Worm (Caenorhabditis elegans) whole organism, young adult: ENCODE data around the gene srd-54.
"Not testable (repeated sequence)": the region's sequence is repeated elsewhere in the genome, so short reads cannot be mapped to it uniquely, and the experiment has no call there.

ENCODE experiments used
- B0035.1 ChIP-seq: sonication (generic microtip); optimal IDR thresholded peaks from 2 replicates; lab custom pipeline; 2016; ENCODE audit warnings: missing genetic modification characterization, mild to moderate bottlenecking, missing compliant biosample characterization, missing genotype, missing genetic modification reagents
- C06A6.2 ChIP-seq: fragments of 200-800 bp; sonication (Bioruptor generic); conservative IDR thresholded peaks from 2 replicates; pipeline ENCODE4 v1.3.6; 2022; ENCODE audit warnings: missing genetic modification characterization, missing compliant biosample characterization
- C17E4.6 ChIP-seq: fragments of 200-800 bp; sonication (Bioruptor generic); IDR thresholded peaks from 2 replicates; pipeline ENCODE4 v1.3.6; 2022; ENCODE audit warnings: missing genetic modification reagents, missing genetic modification characterization, missing compliant biosample characterization
- F52B5.7 ChIP-seq: sonication (generic microtip); optimal IDR thresholded peaks from 2 replicates; lab custom pipeline; 2016; ENCODE audit warnings: mild to moderate bottlenecking, missing genetic modification characterization, missing compliant biosample characterization
- F57A8.1 ChIP-seq: fragments of 200-800 bp; sonication (Bioruptor generic); optimal IDR thresholded peaks from 2 replicates; lab custom pipeline; 2018; ENCODE audit warnings: mild to moderate bottlenecking, missing genetic modification characterization, moderate library complexity, missing compliant biosample characterization
- Y67H2A.10 ChIP-seq: fragments of 200-800 bp; sonication (Bioruptor generic); conservative IDR thresholded peaks from 2 replicates; pipeline ENCODE4 v1.3.6; 2022; ENCODE audit warnings: missing genetic modification reagents, missing genetic modification characterization, missing compliant biosample characterization
- ZK185.1 ChIP-seq: sonication (generic microtip); optimal IDR thresholded peaks from 2 replicates; lab custom pipeline; 2016; ENCODE audit warnings: mild to moderate bottlenecking, missing genetic modification characterization, missing compliant biosample characterization; ENCODE audit not compliant: poor library complexity, severe bottlenecking
- athp-1 ChIP-seq: sonication (generic microtip); optimal IDR thresholded peaks from 2 replicates; lab custom pipeline; 2017; ENCODE audit warnings: mild to moderate bottlenecking, missing genetic modification characterization, missing compliant biosample characterization
- cebp-1 ChIP-seq, 2 experiments: fragments of 200-800 bp in 1 of 2; sonication (Bioruptor generic) in 1 of 2; sonication (generic microtip) in 1 of 2; IDR thresholded peaks in 1 of 2; optimal IDR thresholded peaks in 1 of 2; 2 replicates each; pipeline versions ENCODE4 v1.3.6 to Lab custom; 2017 to 2022; ENCODE audit warnings: missing compliant biosample characterization in 2 of 2, missing genetic modification characterization in 2 of 2, mild to moderate bottlenecking in 1 of 2, missing genetic modification reagents in 1 of 2, moderate library complexity in 1 of 2
- ceh-40 ChIP-seq: fragments of 200-800 bp; sonication (Bioruptor generic); IDR thresholded peaks from 2 replicates; pipeline ENCODE4 v1.3.6; 2022; ENCODE audit warnings: missing genetic modification characterization, missing compliant biosample characterization
- die-1 ChIP-seq: sonication (generic microtip); optimal IDR thresholded peaks from 2 replicates; lab custom pipeline; 2016; ENCODE audit warnings: missing genotype, mild to moderate bottlenecking, missing genetic modification characterization, missing compliant biosample characterization
- egrh-3 ChIP-seq: fragments of 200-800 bp; sonication (Bioruptor generic); IDR thresholded peaks from 2 replicates; pipeline ENCODE4 v1.3.6; 2022; ENCODE audit warnings: missing genetic modification reagents, missing genetic modification characterization, missing compliant biosample characterization
- ets-4 ChIP-seq: fragments of 200-800 bp; sonication (Bioruptor generic); optimal IDR thresholded peaks from 2 replicates; lab custom pipeline; 2018; ENCODE audit warnings: mild to moderate bottlenecking, missing genetic modification characterization, missing compliant biosample characterization
- hlh-12 ChIP-seq: sonication (generic microtip); optimal IDR thresholded peaks from 2 replicates; lab custom pipeline; 2016; ENCODE audit warnings: missing genetic modification characterization, missing compliant biosample characterization
- hmg-1.2 ChIP-seq: fragments of 200-800 bp; sonication (Bioruptor generic); IDR thresholded peaks from 2 replicates; pipeline ENCODE4 v1.3.6; 2022; ENCODE audit warnings: missing genetic modification reagents, missing genetic modification characterization, missing compliant biosample characterization
- let-607 ChIP-seq, 2 experiments: fragments of 200-800 bp in 1 of 2; sonication (Bioruptor generic) in 1 of 2; sonication (generic microtip) in 1 of 2; optimal IDR thresholded peaks; 2 replicates each; lab custom pipeline; 2016 to 2018; ENCODE audit warnings: mild to moderate bottlenecking in 2 of 2, missing compliant biosample characterization in 2 of 2, missing genetic modification characterization in 2 of 2, moderate library complexity in 2 of 2, missing genotype in 1 of 2
- lin-35 ChIP-seq, 3 experiments: fragments of 150-350 bp in 2 of 3; sonication (generic microtip) in 1 of 3; optimal IDR thresholded peaks; 2 replicates each; lab custom pipeline; 2014 to 2018; ENCODE audit warnings: missing biosample characterization in 3 of 3, missing genetic modification characterization in 3 of 3, missing genetic modification reagents in 3 of 3
- lin-40 ChIP-seq: sonication (generic microtip); optimal IDR thresholded peaks from 2 replicates; lab custom pipeline; 2016; ENCODE audit warnings: missing genetic modification characterization, mild to moderate bottlenecking, missing compliant biosample characterization, missing genotype, missing genetic modification reagents
- mes-4 ChIP-seq: sonication (generic microtip); optimal IDR thresholded peaks from 2 replicates; lab custom pipeline; 2016; ENCODE audit warnings: missing genotype, missing genetic modification characterization, missing compliant biosample characterization
- mxl-1 ChIP-seq: sonication (generic microtip); optimal IDR thresholded peaks from 2 replicates; lab custom pipeline; 2016; ENCODE audit warnings: missing genetic modification characterization, missing compliant biosample characterization
- nfyb-1 ChIP-seq: fragments of 200-800 bp; sonication (Bioruptor generic); IDR thresholded peaks from 2 replicates; pipeline ENCODE4 v1.3.6; 2022; ENCODE audit warnings: missing genetic modification reagents, missing genetic modification characterization, missing compliant biosample characterization
- nhr-179 ChIP-seq: sonication (generic microtip); optimal IDR thresholded peaks from 2 replicates; lab custom pipeline; 2016; ENCODE audit warnings: mild to moderate bottlenecking, missing genetic modification characterization, missing compliant biosample characterization
- nhr-80 ChIP-seq: sonication (generic microtip); optimal IDR thresholded peaks from 2 replicates; lab custom pipeline; 2016; ENCODE audit warnings: missing genetic modification characterization, missing compliant biosample characterization
- rcor-1 ChIP-seq: fragments of 200-800 bp; sonication (Bioruptor generic); IDR thresholded peaks from 2 replicates; pipeline ENCODE4 v1.3.6; 2022; ENCODE audit warnings: missing genetic modification reagents, missing genetic modification characterization, missing compliant biosample characterization
- sea-2 ChIP-seq: fragments of 200-800 bp; sonication (Bioruptor generic); IDR thresholded peaks from 2 replicates; pipeline ENCODE4 v1.3.6; 2022; ENCODE audit warnings: missing genetic modification characterization, missing compliant biosample characterization
- ztf-18 ChIP-seq: sonication (generic microtip); optimal IDR thresholded peaks from 2 replicates; lab custom pipeline; 2016; ENCODE audit warnings: missing genotype, mild to moderate bottlenecking, missing genetic modification characterization, missing compliant biosample characterization
- ztf-22 ChIP-seq: fragments of 200-800 bp; sonication (Bioruptor generic); optimal IDR thresholded peaks from 2 replicates; lab custom pipeline; 2018; ENCODE audit warnings: mild to moderate bottlenecking, missing genetic modification characterization, moderate library complexity, missing compliant biosample characterization
- ztf-26 ChIP-seq: sonication (generic microtip); optimal IDR thresholded peaks from 2 replicates; lab custom pipeline; 2017; ENCODE audit warnings: missing genetic modification characterization, missing compliant biosample characterization
- ztf-28 ChIP-seq: fragments of 200-800 bp; sonication (Bioruptor generic); IDR thresholded peaks from 2 replicates; pipeline ENCODE4 v1.3.6; 2022; ENCODE audit warnings: missing genetic modification reagents, missing genetic modification characterization, missing compliant biosample characterization

The srd-54 gene

DNA sequence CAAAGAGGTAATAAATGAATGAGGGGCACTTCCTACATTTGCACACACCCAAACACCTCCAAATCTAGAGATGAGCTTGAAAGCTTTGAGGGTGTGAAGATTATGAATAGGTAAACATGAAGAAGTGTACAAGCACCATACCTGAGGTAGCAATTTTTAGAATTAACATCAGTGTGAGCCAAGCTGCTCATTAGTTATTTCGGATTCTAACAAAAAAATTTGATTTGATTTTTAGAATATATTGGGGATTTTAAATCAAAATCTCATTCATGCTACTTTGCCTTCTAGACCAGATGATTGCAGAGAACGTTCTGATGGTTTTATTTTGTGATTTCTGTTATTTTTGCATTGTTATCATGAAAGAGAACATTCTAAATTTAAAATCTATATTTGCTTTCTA is 18.7 kb upstream of the srd-54 start:
- TF ChIP-seq ztf-26 (tag; lab: Kevin White, UChicago) (no peak), nhr-179 (tag; lab: Kevin White, UChicago) (no peak), ztf-18 (no peak), egrh-3 (no peak), C06A6.2 (GFP tag; lab: Robert Waterston, UW) (no peak), die-1 (tag; lab: Kevin White, UChicago) (no peak), ztf-28 (GFP tag; lab: Robert Waterston, UW) (no peak), cebp-1 (GFP tag; IDR thresholded peaks at IDR 0.05; lab: Robert Waterston, UW) (no peak), cebp-1 (tag; optimal IDR thresholded peaks at IDR 0.05; lab: Kevin White, UChicago) (no peak), F57A8.1 (GFP tag; lab: Kevin White, UChicago) (no peak)

- TF ChIP-seq ZK185.1 (tag; lab: Kevin White, UChicago): no peak
- no peak for TF ChIP-seq mxl-1 (tag; lab: Kevin White, UChicago)
Measured at ce11 chrII:7419563-7419962, 12.9 kb upstream of the srd-54 start.

ce11 chrII:7420157-7420556 is 12.3 kb upstream of the srd-54 start:
- TF ChIP-seq rcor-1 (GFP tag; lab: Robert Waterston, UW) (no peak), C17E4.6 (GFP tag; lab: Robert Waterston, UW) (no peak), F52B5.7 (tag; lab: Kevin White, UChicago) (no peak), ztf-22 (GFP tag; lab: Kevin White, UChicago) (no peak), let-607 (tag; optimal IDR thresholded peaks at IDR 0.05; lab: Kevin White, UChicago) (no peak), sea-2 (no peak)

- no peak for TF ChIP-seq ztf-18
- no peak for TF ChIP-seq lin-35 (GFP tag; optimal IDR thresholded peaks at IDR 0.05; lab: Kevin White, UChicago)
- TF ChIP-seq athp-1: no peak
- peak; percentile 56 for TF ChIP-seq cebp-1 (GFP tag; IDR thresholded peaks at IDR 0.05; lab: Robert Waterston, UW)
- TF ChIP-seq cebp-1 (tag; optimal IDR thresholded peaks at IDR 0.05; lab: Kevin White, UChicago): no peak
- peak; percentile 23 for TF ChIP-seq nhr-80 (tag; lab: Kevin White, UChicago)
- TF ChIP-seq ceh-40: no peak
- no peak for TF ChIP-seq hlh-12 (tag; lab: Kevin White, UChicago)
- TF ChIP-seq ets-4: no peak
- no peak for TF ChIP-seq mes-4
- TF ChIP-seq B0035.1 (tag; lab: Kevin White, UChicago): no peak
Measured at ce11 chrII:7420796-7421386, 11.5 kb upstream of the srd-54 start.

- no peak for TF ChIP-seq Y67H2A.10
- no peak for TF ChIP-seq lin-40
Measured at ce11 chrII:7434182-7434581, 1.8 kb downstream of the srd-54 start, which contains the start of gene kcc-3. kcc-3 (minus strand) TSS chrII:7434282.

- TF ChIP-seq nfyb-1; C17E4.6 (GFP tag; lab: Robert Waterston, UW); hmg-1.2 (GFP tag; lab: Robert Waterston, UW): not testable (repeated sequence)
- TF ChIP-seq, all 124 proteins: peak for 0; not testable (repeated sequence) for 124
Measured at ce11 chrII:7434958-7435357, 2.5 kb downstream of the srd-54 start, which contains the start of gene K02A2.1. K02A2.1 (plus strand) TSS chrII:7435258.
